Worm (Caenorhabditis elegans): ENCODE results near the gene cec-6.

Gene cec-6

DNA sequence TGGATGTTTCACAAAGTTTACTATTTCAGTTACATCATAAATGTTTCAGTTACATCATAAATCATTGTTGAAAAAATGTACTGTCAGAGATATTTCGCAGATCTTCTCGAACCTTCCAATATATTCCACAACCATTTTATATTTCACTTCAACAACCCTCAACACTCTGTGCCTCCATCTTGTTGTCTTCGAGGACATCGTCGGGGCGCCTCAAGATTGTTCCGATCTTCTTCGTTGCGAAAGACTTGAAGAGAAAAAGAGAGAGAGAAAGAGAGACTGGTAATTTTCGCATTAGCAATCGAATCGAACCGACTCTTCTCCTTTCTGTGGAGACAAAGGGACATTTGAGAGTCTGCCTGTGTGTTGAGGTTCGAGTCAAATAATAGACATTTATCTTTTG is 18.6 kb downstream of the cec-6 start:
- TF ChIP-seq egl-13 (tag; optimal IDR thresholded peaks at IDR 0.05) (no peak), ceh-90 (tag; optimal IDR thresholded peaks at IDR 0.05) (no peak), C04F5.9 (tag; optimal IDR thresholded peaks at IDR 0.05) (no peak), efl-3 (GFP tag; optimal IDR thresholded peaks at IDR 0.05) (no peak), tlp-1 (tag; optimal IDR thresholded peaks at IDR 0.05) (no peak), Y116A8C.19 (tag; optimal IDR thresholded peaks at IDR 0.05; ENCODE audit: borderline replicate concordance) (no peak), rnt-1 (tag; optimal IDR thresholded peaks at IDR 0.05) (no peak), mab-9 (GFP tag; IDR thresholded peaks at IDR 0.05) (no peak), ceh-8 (GFP tag; optimal IDR thresholded peaks at IDR 0.05) (no peak), dsc-1 (tag; optimal IDR thresholded peaks at IDR 0.05) (no peak), nhr-71 (tag; optimal IDR thresholded peaks at IDR 0.05) (peak; percentile 58), mef-2 (tag; optimal IDR thresholded peaks at IDR 0.05) (no peak), lin-39 (tag; optimal IDR thresholded peaks at IDR 0.05) (no peak), lin-14 (GFP tag; optimal IDR thresholded peaks at IDR 0.05) (peak; percentile 63), egl-27 (tag; optimal IDR thresholded peaks at IDR 0.05) (no peak), ztf-4 (tag; optimal IDR thresholded peaks at IDR 0.05) (no peak), tbx-2 (tag; optimal IDR thresholded peaks at IDR 0.05) (no peak), dpl-1 (GFP tag; optimal IDR thresholded peaks at IDR 0.05) (peak; percentile 11 to 12 (median 12)), lsy-2 (tag; optimal IDR thresholded peaks at IDR 0.05) (peak in 1 of 2 experiments; percentile 34), irx-1 (tag; optimal IDR thresholded peaks at IDR 0.05) (no peak), swsn-7 (tag; optimal IDR thresholded peaks at IDR 0.05) (no peak), nhr-47 (tag; optimal IDR thresholded peaks at IDR 0.05) (peak; percentile 1), F16B12.6 (tag; optimal IDR thresholded peaks at IDR 0.05) (no peak), ceh-82 (tag; optimal IDR thresholded peaks at IDR 0.05) (peak in 1 of 3 experiments; percentile 1), pax-3 (tag; optimal IDR thresholded peaks at IDR 0.05) (no peak), ces-1 (GFP tag; optimal IDR thresholded peaks at IDR 0.05) (no peak), unc-62 (GFP tag; optimal IDR thresholded peaks at IDR 0.05) (no peak), fkh-4 (tag; optimal IDR thresholded peaks at IDR 0.05; ENCODE audit: borderline replicate concordance) (no peak), efl-1 (optimal IDR thresholded peaks at IDR 0.05) (peak in 1 of 2 experiments; percentile 4), efl-1 (GFP tag; optimal IDR thresholded peaks at IDR 0.05 in 1 of 2) (peak in 1 of 2 experiments; percentile 85), blmp-1 (tag; optimal IDR thresholded peaks at IDR 0.05) (peak; percentile 68), vab-15 (tag; optimal IDR thresholded peaks at IDR 0.05) (no peak), nhr-19 (GFP tag; conservative IDR thresholded peaks at IDR 0.05) (no peak), mdl-1 (tag; optimal IDR thresholded peaks at IDR 0.05) (no peak), hpl-2 (GFP tag; optimal IDR thresholded peaks at IDR 0.05) (no peak), unc-98 (GFP tag; IDR thresholded peaks at IDR 0.05) (no peak), lir-3 (tag; optimal IDR thresholded peaks at IDR 0.05; ENCODE audit: poor library complexity) (no peak), zip-4 (GFP tag; optimal IDR thresholded peaks at IDR 0.05) (no peak), ceh-88 (GFP tag; IDR thresholded peaks at IDR 0.05) (no peak), aha-1 (tag; optimal IDR thresholded peaks at IDR 0.05) (no peak), jun-1 (tag; optimal IDR thresholded peaks at IDR 0.05) (no peak), ama-1 (optimal IDR thresholded peaks at IDR 0.05) (no peak), zag-1 (tag; optimal IDR thresholded peaks at IDR 0.05) (no peak), nhr-237 (tag; optimal IDR thresholded peaks at IDR 0.05) (no peak), mep-1 (tag; optimal IDR thresholded peaks at IDR 0.05) (peak; percentile 83), fkh-10 (GFP tag; optimal IDR thresholded peaks at IDR 0.05) (no peak), isw-1 (GFP tag; IDR thresholded peaks at IDR 0.05) (no peak), nhr-84 (tag; optimal IDR thresholded peaks at IDR 0.05) (no peak), nhr-85 (tag) (peak; percentile 88), nhr-76 (tag; optimal IDR thresholded peaks at IDR 0.05) (no peak), C16A3.4 (tag; optimal IDR thresholded peaks at IDR 0.05) (no peak), hlh-4 (tag; optimal IDR thresholded peaks at IDR 0.05) (no peak), nhr-77 (tag; optimal IDR thresholded peaks at IDR 0.05) (no peak), unc-130 (tag; optimal IDR thresholded peaks at IDR 0.05) (no peak), C34B4.2 (tag; optimal IDR thresholded peaks at IDR 0.05) (no peak)

Data from whole organism, L1 larva.